Worm (Caenorhabditis elegans): Measurements from ENCODE around the gene srxa-5.

DNA sequence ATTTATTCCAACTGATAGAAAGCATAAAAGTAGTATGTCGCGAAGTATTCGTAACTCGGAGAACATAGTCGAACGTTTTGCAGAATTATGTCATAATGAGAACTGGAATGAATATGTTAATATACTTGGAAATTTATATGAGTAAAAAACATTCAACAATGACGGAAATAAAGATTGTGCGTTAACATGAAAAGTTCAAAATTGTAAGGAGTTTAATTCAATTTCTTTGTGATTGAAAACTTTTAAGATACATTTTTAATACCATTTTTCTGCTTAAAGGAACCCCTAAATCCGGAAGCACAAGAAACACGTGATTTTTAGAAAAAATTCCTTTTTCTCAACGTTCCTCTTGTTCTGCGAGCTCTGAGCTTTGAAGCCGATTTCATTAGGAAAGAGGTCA is 7.2 kb upstream of the srxa-5 start, which contains the start of gene oig-1:
- no peak for TF ChIP-seq nhr-76 (tag; optimal IDR thresholded peaks at IDR 0.05)
- no peak for TF ChIP-seq nhr-43 (tag; optimal IDR thresholded peaks at IDR 0.05; ENCODE audit: poor library complexity, severe bottlenecking)
- no peak for TF ChIP-seq unc-62 (GFP tag; optimal IDR thresholded peaks at IDR 0.05)
- no peak for TF ChIP-seq zag-1 (tag; optimal IDR thresholded peaks at IDR 0.05)
- no peak for TF ChIP-seq elt-1 (tag; optimal IDR thresholded peaks at IDR 0.05)
- TF ChIP-seq pha-4 (tag; optimal IDR thresholded peaks at IDR 0.05), result no peak
- no peak for TF ChIP-seq elt-3 (tag; optimal IDR thresholded peaks at IDR 0.05)
- TF ChIP-seq unc-39 (tag; optimal IDR thresholded peaks at IDR 0.05), result no peak
- TF ChIP-seq nhr-28 (tag; optimal IDR thresholded peaks at IDR 0.05), result no peak
- no peak for TF ChIP-seq mml-1 (tag; optimal IDR thresholded peaks at IDR 0.05)
- TF ChIP-seq lin-15B (tag; optimal IDR thresholded peaks at IDR 0.05), result no peak
- no peak for TF ChIP-seq ztf-4 (tag; optimal IDR thresholded peaks at IDR 0.05)

All from whole organism, L3 larva.